Worm (Caenorhabditis elegans) whole organism, young adult: Measurements from ENCODE around the gene tag-153.

Experiments used
- B0261.1 ChIP-seq: sonication (generic microtip); optimal IDR thresholded peaks from 2 replicates; lab custom pipeline; 2016; ENCODE audit warnings: mild to moderate bottlenecking, missing genetic modification characterization, moderate library complexity, missing compliant biosample characterization
- B0336.3 ChIP-seq: fragments of 200-800 bp; sonication (Bioruptor generic); IDR thresholded peaks from 2 replicates; pipeline ENCODE4 v1.3.6; 2022; ENCODE audit warnings: missing genetic modification characterization, missing compliant biosample characterization
- C17E4.6 ChIP-seq: fragments of 200-800 bp; sonication (Bioruptor generic); IDR thresholded peaks from 2 replicates; pipeline ENCODE4 v1.3.6; 2022; ENCODE audit warnings: missing genetic modification reagents, missing genetic modification characterization, missing compliant biosample characterization
- D2030.7 ChIP-seq: fragments of 200-800 bp; sonication (Bioruptor generic); IDR thresholded peaks from 2 replicates; pipeline ENCODE4 v1.3.6; 2022; ENCODE audit warnings: missing genetic modification reagents, missing genetic modification characterization, missing compliant biosample characterization
- K12H6.12 ChIP-seq: fragments of 200-800 bp; sonication (Bioruptor generic); optimal IDR thresholded peaks from 2 replicates; lab custom pipeline; 2018; ENCODE audit warnings: mild to moderate bottlenecking, missing genetic modification characterization, missing compliant biosample characterization
- T07F8.4 ChIP-seq: sonication (generic microtip); optimal IDR thresholded peaks from 2 replicates; lab custom pipeline; 2016; ENCODE audit warnings: mild to moderate bottlenecking, missing genetic modification characterization, moderate library complexity, missing compliant biosample characterization
- Y53F4B.3 ChIP-seq: fragments of 200-800 bp; sonication (Bioruptor generic); IDR thresholded peaks from 2 replicates; pipeline ENCODE4 v1.3.6; 2022; ENCODE audit warnings: missing genetic modification reagents, missing genetic modification characterization, missing compliant biosample characterization
- aptf-3 ChIP-seq: fragments of 200-800 bp; sonication (Bioruptor generic); IDR thresholded peaks from 2 replicates; pipeline ENCODE4 v1.3.6; 2022; ENCODE audit warnings: missing genetic modification characterization, missing compliant biosample characterization
- bed-1 ChIP-seq: fragments of 200-800 bp; sonication (Bioruptor generic); IDR thresholded peaks from 2 replicates; pipeline ENCODE4 v1.3.6; 2022; ENCODE audit warnings: missing genetic modification reagents, missing genetic modification characterization, missing compliant biosample characterization
- cebp-1 ChIP-seq, 2 experiments: fragments of 200-800 bp in 1 of 2; sonication (Bioruptor generic) in 1 of 2; sonication (generic microtip) in 1 of 2; IDR thresholded peaks in 1 of 2; optimal IDR thresholded peaks in 1 of 2; 2 replicates each; pipeline versions ENCODE4 v1.3.6 to Lab custom; 2017 to 2022; ENCODE audit warnings: missing compliant biosample characterization in 2 of 2, missing genetic modification characterization in 2 of 2, mild to moderate bottlenecking in 1 of 2, missing genetic modification reagents in 1 of 2, moderate library complexity in 1 of 2
- ceh-40 ChIP-seq: fragments of 200-800 bp; sonication (Bioruptor generic); IDR thresholded peaks from 2 replicates; pipeline ENCODE4 v1.3.6; 2022; ENCODE audit warnings: missing genetic modification characterization, missing compliant biosample characterization
- ceh-91 ChIP-seq: fragments of 200-800 bp; sonication (Bioruptor generic); IDR thresholded peaks from 2 replicates; pipeline ENCODE4 v1.3.6; 2022; ENCODE audit warnings: missing genetic modification reagents, missing genetic modification characterization, missing compliant biosample characterization
- dox-1 ChIP-seq: fragments of 200-800 bp; sonication (Bioruptor generic); IDR thresholded peaks from 2 replicates; pipeline ENCODE4 v1.3.6; 2022; ENCODE audit warnings: missing genetic modification reagents, missing genetic modification characterization, missing compliant biosample characterization
- dpff-1 ChIP-seq: sonication (generic microtip); optimal IDR thresholded peaks from 2 replicates; lab custom pipeline; 2017; ENCODE audit warnings: mild to moderate bottlenecking, missing genetic modification characterization, missing compliant biosample characterization
- efl-1 ChIP-seq: fragments of 150-350 bp; optimal IDR thresholded peaks from 2 replicates; lab custom pipeline; 2014; ENCODE audit warnings: missing biosample characterization, missing genetic modification reagents, missing genetic modification characterization
- hmg-1.2 ChIP-seq: fragments of 200-800 bp; sonication (Bioruptor generic); IDR thresholded peaks from 2 replicates; pipeline ENCODE4 v1.3.6; 2022; ENCODE audit warnings: missing genetic modification reagents, missing genetic modification characterization, missing compliant biosample characterization
- hrde-1 ChIP-seq: sonication (generic microtip); optimal IDR thresholded peaks from 2 replicates; lab custom pipeline; 2016; ENCODE audit warnings: missing genetic modification characterization, mild to moderate bottlenecking, missing compliant biosample characterization, moderate library complexity, missing genotype, missing genetic modification reagents, borderline replicate concordance
- let-607 ChIP-seq, 2 experiments: fragments of 200-800 bp in 1 of 2; sonication (Bioruptor generic) in 1 of 2; sonication (generic microtip) in 1 of 2; optimal IDR thresholded peaks; 2 replicates each; lab custom pipeline; 2016 to 2018; ENCODE audit warnings: mild to moderate bottlenecking in 2 of 2, missing compliant biosample characterization in 2 of 2, missing genetic modification characterization in 2 of 2, moderate library complexity in 2 of 2, missing genotype in 1 of 2
- lin-26 ChIP-seq: fragments of 200-800 bp; sonication (Bioruptor generic); IDR thresholded peaks from 2 replicates; pipeline ENCODE4 v1.3.6; 2022; ENCODE audit warnings: missing genetic modification reagents, missing genetic modification characterization, missing compliant biosample characterization
- madf-8 ChIP-seq: fragments of 200-800 bp; sonication (Bioruptor generic); conservative IDR thresholded peaks from 2 replicates; pipeline ENCODE4 v1.3.6; 2022; ENCODE audit warnings: missing genetic modification reagents, missing genetic modification characterization, missing compliant biosample characterization
- mel-28 ChIP-seq: sonication (generic microtip); optimal IDR thresholded peaks from 2 replicates; lab custom pipeline; 2016; ENCODE audit warnings: borderline replicate concordance, mild to moderate bottlenecking, missing genetic modification characterization, missing compliant biosample characterization
- mes-4 ChIP-seq: sonication (generic microtip); optimal IDR thresholded peaks from 2 replicates; lab custom pipeline; 2016; ENCODE audit warnings: missing genotype, missing genetic modification characterization, missing compliant biosample characterization
- mxl-1 ChIP-seq: sonication (generic microtip); optimal IDR thresholded peaks from 2 replicates; lab custom pipeline; 2016; ENCODE audit warnings: missing genetic modification characterization, missing compliant biosample characterization
- nhr-179 ChIP-seq: sonication (generic microtip); optimal IDR thresholded peaks from 2 replicates; lab custom pipeline; 2016; ENCODE audit warnings: mild to moderate bottlenecking, missing genetic modification characterization, missing compliant biosample characterization
- nhr-80 ChIP-seq: sonication (generic microtip); optimal IDR thresholded peaks from 2 replicates; lab custom pipeline; 2016; ENCODE audit warnings: missing genetic modification characterization, missing compliant biosample characterization
- xnd-1 ChIP-seq: sonication (generic microtip); optimal IDR thresholded peaks from 2 replicates; lab custom pipeline; 2016; ENCODE audit warnings: missing genotype, missing genetic modification reagents, missing genetic modification characterization, missing compliant biosample characterization
- ztf-18 ChIP-seq: sonication (generic microtip); optimal IDR thresholded peaks from 2 replicates; lab custom pipeline; 2016; ENCODE audit warnings: missing genotype, mild to moderate bottlenecking, missing genetic modification characterization, missing compliant biosample characterization
- ztf-22 ChIP-seq: fragments of 200-800 bp; sonication (Bioruptor generic); optimal IDR thresholded peaks from 2 replicates; lab custom pipeline; 2018; ENCODE audit warnings: mild to moderate bottlenecking, missing genetic modification characterization, moderate library complexity, missing compliant biosample characterization
- ztf-26 ChIP-seq: sonication (generic microtip); optimal IDR thresholded peaks from 2 replicates; lab custom pipeline; 2017; ENCODE audit warnings: missing genetic modification characterization, missing compliant biosample characterization

Gene tag-153

DNA sequence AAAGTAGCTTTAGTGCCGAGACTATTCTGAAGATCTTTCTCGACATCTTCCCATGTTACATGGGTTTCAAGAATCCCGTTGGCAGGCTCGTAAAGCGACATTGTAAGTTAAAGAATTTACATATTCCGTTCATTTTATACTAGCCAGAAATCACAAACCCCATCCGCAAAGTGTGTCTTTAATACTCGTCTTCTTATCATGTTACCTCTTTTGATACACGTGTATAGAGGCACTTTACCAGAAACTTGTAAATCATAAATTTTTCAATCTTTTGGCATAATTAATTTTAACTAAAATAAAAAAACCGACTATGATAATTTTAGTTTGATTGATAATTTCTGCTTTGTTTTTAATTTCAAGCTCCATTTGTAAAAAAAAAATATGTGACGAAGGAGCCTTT, 48.1 kb downstream of the tag-153 start, which contains the start of gene E02C12.6:
Gene E02C12.6 (minus strand): TSS at position 101 of the 400 bp plus-strand sequence.
- TF ChIP-seq hmg-1.2 = no peak
- TF ChIP-seq K12H6.12 (tag; lab: Kevin White, UChicago) = no peak
- no peak for TF ChIP-seq efl-1 (GFP tag; lab: Kevin White, UChicago)
- TF ChIP-seq let-607 (tag; optimal IDR thresholded peaks at IDR 0.05; lab: Kevin White, UChicago) = no peak
- no peak for TF ChIP-seq T07F8.4 (tag; lab: Kevin White, UChicago)

DNA sequence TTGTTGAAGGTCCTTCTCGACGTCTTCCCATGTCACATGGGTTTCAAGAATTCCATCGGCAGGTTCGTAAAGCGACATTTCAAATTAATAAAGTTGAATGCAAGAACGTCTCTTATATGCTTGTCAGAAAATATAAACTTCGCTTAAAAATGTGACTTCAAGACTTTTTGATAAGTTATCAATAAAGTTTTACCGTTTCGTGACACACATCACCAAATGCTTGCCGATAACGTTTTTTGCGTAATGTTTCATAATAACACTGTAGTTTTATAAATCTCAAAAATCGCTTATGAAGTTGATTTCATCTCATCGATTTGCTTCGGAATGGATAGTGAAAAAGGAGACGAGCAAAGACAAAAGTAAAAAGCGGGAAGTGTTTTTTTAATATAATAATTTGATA, 50.6 kb downstream of the tag-153 start, which contains the start of gene E02C12.8:
Gene E02C12.8 (minus strand): TSS at position 141 of the 400 bp plus-strand sequence.
- TF ChIP-seq ceh-91 (GFP tag; lab: Robert Waterston, UW) (no peak), cebp-1 (GFP tag; IDR thresholded peaks at IDR 0.05; lab: Robert Waterston, UW) (peak; percentile 53; the same call in 1 of the 2 replicates), cebp-1 (tag; optimal IDR thresholded peaks at IDR 0.05; lab: Kevin White, UChicago) (no peak), mel-28 (tag; lab: Kevin White, UChicago) (no peak), ztf-18 (tag; lab: Kevin White, UChicago) (no peak), nhr-80 (peak; percentile 77), lin-26 (GFP tag; lab: Robert Waterston, UW) (no peak), dox-1 (GFP tag; lab: Robert Waterston, UW) (no peak), aptf-3 (GFP tag; lab: Robert Waterston, UW) (no peak), nhr-179 (tag; lab: Kevin White, UChicago) (no peak)

DNA sequence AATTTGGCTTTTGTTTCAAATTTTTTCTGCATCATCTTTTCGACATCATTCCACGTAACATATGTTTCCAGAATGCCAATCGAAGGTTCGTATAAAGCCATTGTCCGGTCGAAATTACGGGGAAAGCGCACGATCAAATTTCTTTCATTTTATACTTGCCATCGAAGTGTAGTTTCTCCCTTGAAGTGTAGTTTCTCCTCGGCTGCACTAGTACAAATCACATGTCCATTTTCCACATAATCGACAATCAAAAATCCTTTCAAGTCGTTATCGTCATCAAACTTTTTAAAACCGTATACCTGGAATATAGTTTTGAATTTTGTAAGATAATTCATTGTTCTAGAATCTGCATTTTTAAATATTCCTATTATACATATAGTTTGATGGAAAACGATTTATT, 52.5 kb downstream of the tag-153 start, which contains the start of gene E02C12.9:
Gene E02C12.9 (minus strand): TSS at position 101 of the 400 bp plus-strand sequence.
- TF ChIP-seq ztf-26 (tag; lab: Kevin White, UChicago) (no peak), hrde-1 (no peak), dpff-1 (no peak), xnd-1 (tag; lab: Kevin White, UChicago) (no peak), nhr-80 (no peak), C17E4.6 (GFP tag; lab: Robert Waterston, UW) (no peak), B0336.3 (no peak), D2030.7 (GFP tag; lab: Robert Waterston, UW) (no peak), mxl-1 (tag; lab: Kevin White, UChicago) (no peak), ceh-40 (GFP tag; lab: Robert Waterston, UW) (no peak), madf-8 (no peak), ztf-22 (GFP tag; lab: Kevin White, UChicago) (no peak), Y53F4B.3 (GFP tag; lab: Robert Waterston, UW) (no peak), bed-1 (GFP tag; lab: Robert Waterston, UW) (no peak), B0261.1 (tag; lab: Kevin White, UChicago) (no peak)

DNA sequence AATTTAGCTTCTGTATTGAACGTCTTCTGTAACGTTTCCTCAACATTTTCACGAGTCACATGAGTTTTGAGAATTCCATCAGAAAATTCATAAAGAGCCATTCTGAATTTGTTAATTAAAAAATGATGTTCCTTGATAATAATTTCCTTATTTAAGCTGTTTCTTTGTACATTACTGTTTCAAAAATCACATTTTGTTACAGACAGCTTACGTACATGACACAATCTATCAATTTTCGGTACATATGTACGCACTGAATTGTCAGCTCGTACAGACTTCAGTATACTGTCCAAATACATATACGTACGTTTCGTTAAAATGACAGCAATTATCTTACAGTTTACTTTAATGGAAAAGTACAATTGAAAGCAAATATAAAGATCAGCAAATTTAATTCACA, 53.5 kb downstream of the tag-153 start, which contains the start of gene E02C12.19:
Gene E02C12.19 (minus strand): TSS at position 101 of the 400 bp plus-strand sequence.
- TF ChIP-seq xnd-1 (tag; lab: Kevin White, UChicago) = no peak
- TF ChIP-seq dpff-1 = no peak
- TF ChIP-seq mes-4 (tag; lab: Kevin White, UChicago) = no peak
